Fruit fly (Drosophila melanogaster) whole organism, prepupa: ENCODE results near the gene CG43645.

ENCODE experiments used
- CG10631 ChIP-seq: fragments of 200-800 bp; sonication (Bioruptor generic); optimal IDR thresholded peaks from 2 replicates; lab custom pipeline; 2016; ENCODE audit warnings: missing biosample characterization, missing genetic modification characterization
- CG10669 ChIP-seq: fragments of 200-800 bp; sonication (Bioruptor generic); optimal IDR thresholded peaks from 3 replicates; lab custom pipeline; 2018; ENCODE audit warnings: missing biosample characterization, mild to moderate bottlenecking, missing genetic modification characterization, moderate library complexity
- CG11294 ChIP-seq: fragments of 200-800 bp; sonication (Bioruptor generic); IDR thresholded peaks from 2 replicates; pipeline ENCODE4 v1.3.6; 2022; ENCODE audit warnings: missing biosample characterization, missing genetic modification characterization
- CG1621 ChIP-seq: fragments of 200-800 bp; sonication (Bioruptor generic); optimal IDR thresholded peaks from 3 replicates; lab custom pipeline; 2018; ENCODE audit warnings: missing biosample characterization, mild to moderate bottlenecking, missing genetic modification characterization
- CG34406 ChIP-seq: fragments of 200-800 bp; sonication (Bioruptor generic); optimal IDR thresholded peaks from 3 replicates; lab custom pipeline; 2016; ENCODE audit warnings: missing biosample characterization, missing genetic modification characterization
- CG6163 ChIP-seq: fragments of 200-800 bp; sonication (Bioruptor generic); IDR thresholded peaks from 3 replicates; pipeline ENCODE4 v1.3.6; 2022; ENCODE audit warnings: missing biosample characterization, missing genetic modification characterization
- Ets96B ChIP-seq: fragments of 200-800 bp; optimal IDR thresholded peaks from 2 replicates; lab custom pipeline; 2019; ENCODE audit warnings: missing biosample characterization, mild to moderate bottlenecking, missing genetic modification characterization, moderate library complexity
- Met ChIP-seq: fragments of 200-800 bp; sonication (Bioruptor generic); optimal IDR thresholded peaks from 3 replicates; lab custom pipeline; 2016; ENCODE audit warnings: missing biosample characterization, missing genetic modification characterization
- OdsH ChIP-seq: fragments of 200-800 bp; sonication (Bioruptor generic); optimal IDR thresholded peaks from 3 replicates; lab custom pipeline; 2016; ENCODE audit warnings: missing biosample characterization, missing genetic modification characterization
- Sox14 ChIP-seq: fragments of 200-800 bp; sonication (Bioruptor generic); optimal IDR thresholded peaks from 3 replicates; lab custom pipeline; 2016; ENCODE audit warnings: missing biosample characterization, missing genetic modification characterization
- esn ChIP-seq: fragments of 200-800 bp; sonication (Bioruptor generic); optimal IDR thresholded peaks from 2 replicates; lab custom pipeline; 2016; ENCODE audit warnings: missing biosample characterization, mild to moderate bottlenecking, missing genetic modification characterization, moderate library complexity
- ss ChIP-seq, 2 experiments: fragments of 200-800 bp; sonication (Bioruptor generic); optimal IDR thresholded peaks; 2 replicates in 1 of 2; 3 replicates in 1 of 2; lab custom pipeline; 2017 to 2018; ENCODE audit warnings: mild to moderate bottlenecking in 2 of 2, missing biosample characterization in 2 of 2, missing genetic modification characterization in 2 of 2, moderate library complexity in 1 of 2
- topi ChIP-seq: fragments of 200-800 bp; sonication (Bioruptor generic); optimal IDR thresholded peaks from 3 replicates; lab custom pipeline; 2016; ENCODE audit warnings: missing biosample characterization, missing genetic modification characterization

DNA sequence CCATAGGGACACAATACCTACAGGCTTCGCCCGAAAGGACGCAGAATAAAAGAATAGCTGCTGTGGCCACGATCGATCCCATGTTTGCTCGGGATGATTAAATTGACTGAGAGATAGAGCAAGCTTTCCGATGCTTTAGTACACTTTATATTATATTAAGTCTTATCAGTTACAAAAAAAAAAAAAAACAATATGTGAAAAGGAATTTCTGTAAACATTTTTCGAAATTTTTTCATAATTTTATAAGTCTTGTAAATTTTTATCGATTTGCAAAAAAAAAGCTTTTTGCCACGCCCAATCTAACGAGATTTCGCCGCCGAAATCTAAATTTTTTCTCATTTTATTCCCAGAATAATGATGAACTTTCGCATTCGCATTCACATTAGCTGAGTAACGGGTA is 27.6 kb upstream of the CG43645 start, which contains the start of gene CG18563:
- no peak for TF ChIP-seq Sox14
- no peak for TF ChIP-seq CG10669 (GFP tag; lab: Kevin White, UChicago)
- TF ChIP-seq OdsH: no peak
- TF ChIP-seq ss (GFP tag; optimal IDR thresholded peaks at IDR 0.05; lab: Kevin White, UChicago): no peak
- TF ChIP-seq CG11294: no peak
- TF ChIP-seq Met (GFP tag; lab: Kevin White, UChicago): no peak
- no peak for TF ChIP-seq topi (GFP tag; lab: Kevin White, UChicago)
- no peak for TF ChIP-seq CG34406 (GFP tag; lab: Kevin White, UChicago)
- no peak for TF ChIP-seq CG6163 (GFP tag; lab: Robert Waterston, UW)
- TF ChIP-seq CG10631: no peak
- TF ChIP-seq Ets96B (tag; lab: Kevin White, UChicago): no peak
- TF ChIP-seq CG1621 (tag; lab: Kevin White, UChicago): no peak
- TF ChIP-seq esn (GFP tag; lab: Kevin White, UChicago): no peak
